Worm (Caenorhabditis elegans) whole organism, late embryonic: ENCODE data around the gene srr-6.

ENCODE experiments used
- K02D7.2 ChIP-seq: sonication (generic microtip); optimal IDR thresholded peaks from 2 replicates; lab custom pipeline; 2017; ENCODE audit warnings: mild to moderate bottlenecking, missing genetic modification characterization, missing compliant biosample characterization
- T23F11.4 ChIP-seq: fragments of 200-800 bp; sonication (Bioruptor generic); optimal IDR thresholded peaks from 2 replicates; lab custom pipeline; 2018; ENCODE audit warnings: mild to moderate bottlenecking, missing genetic modification characterization, missing compliant biosample characterization
- ceh-14 ChIP-seq: sonication (generic microtip); optimal IDR thresholded peaks from 2 replicates; lab custom pipeline; 2016; ENCODE audit warnings: missing genotype, missing genetic modification characterization, missing compliant biosample characterization
- ets-4 ChIP-seq: sonication (generic microtip); optimal IDR thresholded peaks from 2 replicates; lab custom pipeline; 2016; ENCODE audit warnings: missing genetic modification characterization, missing compliant biosample characterization
- hlh-8 ChIP-seq: sonication (generic microtip); optimal IDR thresholded peaks from 2 replicates; lab custom pipeline; 2016; ENCODE audit warnings: missing genotype, missing genetic modification characterization, missing compliant biosample characterization
- lim-6 ChIP-seq: sonication (generic microtip); optimal IDR thresholded peaks from 2 replicates; lab custom pipeline; 2016; ENCODE audit warnings: missing genetic modification characterization, missing compliant biosample characterization
- pax-1 ChIP-seq: fragments of 150-350 bp; optimal IDR thresholded peaks from 2 replicates; lab custom pipeline; 2014; ENCODE audit warnings: missing biosample characterization, missing genetic modification characterization
- pha-4 ChIP-seq: fragments of 150-350 bp; optimal IDR thresholded peaks from 2 replicates; lab custom pipeline; 2018; ENCODE audit warnings: missing biosample characterization, missing genetic modification reagents, missing genetic modification characterization

DNA sequence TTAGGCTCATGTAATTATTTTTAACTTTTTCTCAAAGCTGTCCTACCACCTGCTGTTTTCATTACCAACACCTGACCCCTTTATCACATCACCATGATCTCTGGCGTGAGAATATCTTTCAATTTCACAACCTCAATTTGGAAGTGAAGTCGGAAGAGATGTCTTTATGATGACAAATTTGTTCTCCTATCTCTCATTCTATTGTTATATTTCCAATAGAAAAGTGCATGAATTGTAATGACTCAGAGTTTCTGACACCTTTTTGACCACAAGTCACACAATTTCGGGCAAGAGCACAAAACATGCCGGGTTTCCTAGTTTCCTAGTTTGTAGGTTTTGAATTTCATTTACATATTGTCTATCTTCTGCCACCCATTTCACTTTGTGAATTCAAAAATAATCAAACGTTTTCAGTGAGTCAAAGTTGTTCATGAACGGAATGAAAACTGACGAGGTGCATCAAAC, 6.2 kb downstream of the srr-6 start, which contains the start of gene srr-4:
- no peak for TF ChIP-seq ceh-14 (tag; lab: Kevin White, UChicago)
- no peak for TF ChIP-seq T23F11.4 (GFP tag; lab: Kevin White, UChicago)
- no peak for TF ChIP-seq K02D7.2 (tag; lab: Kevin White, UChicago)
- TF ChIP-seq pha-4 (tag; lab: Kevin White, UChicago) = no peak
- TF ChIP-seq ets-4 (tag; lab: Kevin White, UChicago) = no peak
- TF ChIP-seq pax-1 (tag; lab: Kevin White, UChicago) = no peak
- no peak for TF ChIP-seq lim-6 (tag; lab: Kevin White, UChicago)
- no peak for TF ChIP-seq hlh-8
